Worm (Caenorhabditis elegans): ENCODE results near the gene sri-50.

ce11 chrII:3154383-3154782, 49.1 kb upstream of the sri-50 start, which contains the start of gene sri-32:
- TF ChIP-seq ztf-23 (GFP tag; IDR thresholded peaks at IDR 0.05) (no peak), T22C8.4 (GFP tag; IDR thresholded peaks at IDR 0.05) (no peak), klf-2 (GFP tag; conservative IDR thresholded peaks at IDR 0.05) (no peak), tab-1 (GFP tag; IDR thresholded peaks at IDR 0.05) (no peak), flt-1 (GFP tag; IDR thresholded peaks at IDR 0.05) (no peak), cog-1 (tag; optimal IDR thresholded peaks at IDR 0.05) (no peak), ref-1 (GFP tag; conservative IDR thresholded peaks at IDR 0.05) (no peak), ztf-29 (GFP tag; IDR thresholded peaks at IDR 0.05) (no peak), med-1 (GFP tag; optimal IDR thresholded peaks at IDR 0.05; ENCODE audit: insufficient read depth) (no peak)
